Worm (Caenorhabditis elegans): Measurements from ENCODE around the gene srh-10.

- TF ChIP-seq unc-130 (tag; optimal IDR thresholded peaks at IDR 0.05) (no peak), fkh-10 (GFP tag; optimal IDR thresholded peaks at IDR 0.05) (no peak), egl-27 (tag; optimal IDR thresholded peaks at IDR 0.05) (no peak), hlh-17 (GFP tag; optimal IDR thresholded peaks at IDR 0.05; ENCODE audit: borderline replicate concordance) (no peak), hpl-2 (GFP tag; optimal IDR thresholded peaks at IDR 0.05) (no peak), lin-35 (GFP tag; optimal IDR thresholded peaks at IDR 0.05) (no peak), nhr-85 (tag) (no peak), nhr-11 (tag; optimal IDR thresholded peaks at IDR 0.05) (no peak), nhr-20 (tag; optimal IDR thresholded peaks at IDR 0.05) (no peak), nhr-28 (tag; optimal IDR thresholded peaks at IDR 0.05) (no peak), zag-1 (tag; optimal IDR thresholded peaks at IDR 0.05) (no peak), blmp-1 (tag; optimal IDR thresholded peaks at IDR 0.05) (no peak), mab-9 (GFP tag; IDR thresholded peaks at IDR 0.05) (no peak), Y116A8C.19 (tag; optimal IDR thresholded peaks at IDR 0.05; ENCODE audit: borderline replicate concordance) (no peak)
Observed at ce11 chrV:6015546-6016089, 51.3 kb downstream of the srh-10 start.

Measured in whole organism, L1 larva.